Worm (Caenorhabditis elegans): ENCODE measurements around the gene Y54G2A.52.
"Not testable (repeated sequence)": the region's sequence is repeated elsewhere in the genome, so short reads cannot be mapped to it uniquely, and the experiment has no call there.

ce11 chrIV:2788389-2788788 is 10.1 kb downstream of the Y54G2A.52 start, which contains the start of gene atln-1:
- not testable (repeated sequence) for TF ChIP-seq ceh-6 (GFP tag; optimal IDR thresholded peaks at IDR 0.05); ama-1 (optimal IDR thresholded peaks at IDR 0.05); ets-4 (tag; optimal IDR thresholded peaks at IDR 0.05); ceh-14 (tag; optimal IDR thresholded peaks at IDR 0.05); T23F11.4 (GFP tag; optimal IDR thresholded peaks at IDR 0.05); syd-9 (tag; optimal IDR thresholded peaks at IDR 0.05); unc-3 (GFP tag; conservative IDR thresholded peaks at IDR 0.05); unc-3 (tag; optimal IDR thresholded peaks at IDR 0.05); elt-2 (tag; optimal IDR thresholded peaks at IDR 0.05); sdc-2 (tag; optimal IDR thresholded peaks at IDR 0.05); ttx-3 (tag; optimal IDR thresholded peaks at IDR 0.05); nhr-11 (tag; optimal IDR thresholded peaks at IDR 0.05); elt-4 (tag; optimal IDR thresholded peaks at IDR 0.05); C38D4.7 (GFP tag; optimal IDR thresholded peaks at IDR 0.05)

Measured in whole organism, late embryonic.